Worm (Caenorhabditis elegans): ENCODE data around the gene fbxb-19.

Gene fbxb-19

ce11 chrII:1709959-1710358 is 21.0 kb upstream of the fbxb-19 start, which contains the start of gene fbxa-184:
TSS of gene fbxa-184 (plus strand) at chrII:1710259.
- TF ChIP-seq aha-1 (tag) (peak; percentile 28), nhr-42 (GFP tag; IDR thresholded peaks at IDR 0.05) (no peak), snpc-1.2 (GFP tag; IDR thresholded peaks at IDR 0.05) (no peak), ZK337.2 (GFP tag; IDR thresholded peaks at IDR 0.05) (no peak), hif-1 (tag; optimal IDR thresholded peaks at IDR 0.05) (no peak)

DNA sequence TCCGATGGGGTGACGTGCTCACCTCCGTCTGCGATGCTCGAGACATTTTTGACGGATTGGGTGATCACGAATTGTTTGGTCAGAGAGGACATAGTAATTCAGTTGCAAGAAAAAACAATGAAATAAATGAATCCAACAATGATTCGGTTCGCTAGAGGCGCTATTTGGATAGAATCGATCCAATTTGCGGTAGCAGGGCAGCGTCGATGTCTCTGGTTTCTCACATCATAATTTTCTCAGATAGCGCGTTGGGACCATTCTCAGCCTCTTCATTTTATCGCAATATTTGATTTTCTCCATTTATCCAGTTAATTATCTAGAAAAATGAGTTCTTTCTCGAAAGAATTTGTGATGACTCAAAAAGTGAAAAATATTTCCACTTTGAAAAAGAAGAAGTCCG is 17.4 kb upstream of the fbxb-19 start, which contains the start of gene sdz-18:
TSS of gene sdz-18 (minus strand) at position 101 of the 400 bp plus-strand sequence.
- no peak for TF ChIP-seq dmd-6 (GFP tag; IDR thresholded peaks at IDR 0.05)
- TF ChIP-seq nhr-10 (tag; optimal IDR thresholded peaks at IDR 0.05): no peak
- peak; percentile 44 for TF ChIP-seq aha-1 (tag)
- no peak for TF ChIP-seq daf-16 (GFP tag; optimal IDR thresholded peaks at IDR 0.05)
- TF ChIP-seq daf-16 (tag; optimal IDR thresholded peaks at IDR 0.05): no peak
- no peak for TF ChIP-seq madf-9 (GFP tag; conservative IDR thresholded peaks at IDR 0.05)

DNA sequence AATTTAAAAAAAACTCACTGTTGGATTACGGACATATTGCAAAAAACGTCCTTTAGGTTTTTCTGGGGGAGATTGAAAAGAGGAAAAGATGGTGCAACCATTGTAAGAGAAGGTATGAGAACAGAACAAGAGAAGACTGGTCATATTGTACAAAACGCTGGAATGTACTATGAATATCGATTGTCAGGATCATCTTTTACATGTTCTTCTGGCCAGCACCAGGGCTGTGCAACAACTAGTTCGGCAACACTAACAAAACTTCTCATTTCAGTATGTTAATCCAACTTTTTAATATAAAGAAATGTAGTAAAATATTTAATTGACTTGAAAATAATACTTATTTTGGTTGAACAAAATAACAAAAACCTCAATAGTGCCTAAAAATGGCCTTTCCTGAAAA is 14.4 kb upstream of the fbxb-19 start, which contains the start of gene fbxb-47:
TSS of gene fbxb-47 (minus strand) at position 101 of the 400 bp plus-strand sequence.
- no peak for TF ChIP-seq unc-130 (GFP tag; optimal IDR thresholded peaks at IDR 0.05)
- TF ChIP-seq pha-4 (GFP tag; IDR thresholded peaks at IDR 0.05): no peak
- no peak for TF ChIP-seq pha-4 (tag; optimal IDR thresholded peaks at IDR 0.05)
- TF ChIP-seq D1046.2 (GFP tag; IDR thresholded peaks at IDR 0.05): no peak
- TF ChIP-seq daf-19 (GFP tag; conservative IDR thresholded peaks at IDR 0.05): no peak
- no peak for TF ChIP-seq lim-7 (GFP tag; IDR thresholded peaks at IDR 0.05)
- no peak for TF ChIP-seq T20F7.1 (GFP tag; optimal IDR thresholded peaks at IDR 0.05)
- no peak for TF ChIP-seq ceh-32 (tag; optimal IDR thresholded peaks at IDR 0.05; ENCODE audit: poor library complexity)
- no peak for TF ChIP-seq mep-1 (tag; optimal IDR thresholded peaks at IDR 0.05)
- no peak for TF ChIP-seq nhr-111 (GFP tag; optimal IDR thresholded peaks at IDR 0.05)
- no peak for TF ChIP-seq ceh-44 (GFP tag; IDR thresholded peaks at IDR 0.05)
- no peak for TF ChIP-seq vab-7 (GFP tag; IDR thresholded peaks at IDR 0.05)
- no peak for TF ChIP-seq php-3 (GFP tag; IDR thresholded peaks at IDR 0.05)
- TF ChIP-seq ama-1 (optimal IDR thresholded peaks at IDR 0.05): no peak
- no peak for TF ChIP-seq nhr-25 (tag; optimal IDR thresholded peaks at IDR 0.05; ENCODE audit: borderline replicate concordance, insufficient read depth)
- TF ChIP-seq sdz-12 (GFP tag; optimal IDR thresholded peaks at IDR 0.05): no peak
- TF ChIP-seq nhr-41 (GFP tag; IDR thresholded peaks at IDR 0.05): no peak

ce11 chrII:1700518-1701091 is 11.6 kb upstream of the fbxb-19 start:
- 0 out of 2 replicates have a peak, but pooled peaks have one; percentile 48 for TF ChIP-seq dmd-8 (GFP tag; IDR thresholded peaks at IDR 0.05)

- TF ChIP-seq fkh-10 (GFP tag; optimal IDR thresholded peaks at IDR 0.05): no peak
- TF ChIP-seq hif-1 (tag; optimal IDR thresholded peaks at IDR 0.05): no peak
- no peak for TF ChIP-seq ama-1 (optimal IDR thresholded peaks at IDR 0.05)
- no peak for TF ChIP-seq ceh-32 (tag; optimal IDR thresholded peaks at IDR 0.05; ENCODE audit: poor library complexity)
- TF ChIP-seq zfp-3 (GFP tag; conservative IDR thresholded peaks at IDR 0.05): no peak
- no peak for TF ChIP-seq mdl-1 (tag; optimal IDR thresholded peaks at IDR 0.05)
- TF ChIP-seq lin-29 (GFP tag; IDR thresholded peaks at IDR 0.05): no peak
- no peak for TF ChIP-seq lin-13 (GFP tag; optimal IDR thresholded peaks at IDR 0.05)
- TF ChIP-seq arid-1 (GFP tag; conservative IDR thresholded peaks at IDR 0.05): no peak
- TF ChIP-seq dmd-9 (GFP tag; IDR thresholded peaks at IDR 0.05): no peak
- TF ChIP-seq php-3 (GFP tag; IDR thresholded peaks at IDR 0.05): no peak
- no peak for TF ChIP-seq jun-1 (tag; optimal IDR thresholded peaks at IDR 0.05)
- TF ChIP-seq ztf-7 (tag; optimal IDR thresholded peaks at IDR 0.05): no peak
- TF ChIP-seq ceh-28 (tag; optimal IDR thresholded peaks at IDR 0.05): no peak
- TF ChIP-seq daf-12 (tag; optimal IDR thresholded peaks at IDR 0.05): no peak
- TF ChIP-seq snpc-1.2 (GFP tag; IDR thresholded peaks at IDR 0.05): no peak
These were observed 6.9 kb upstream of the fbxb-19 start, which contains the start of gene F58E1.13 for ce11 chrII:1695861-1696260. TSS of gene F58E1.13 (minus strand) at chrII:1695872.

Measured in whole organism, L4 larva.